Fruit fly (Drosophila melanogaster): Measurements from ENCODE around the gene Taf4.

The Taf4 gene

dm6 chr3L:16128481-16128972 is 15.5 kb downstream of the Taf4 start, which contains the start of gene Pgm1 (continued):
- peak; percentile 74 for TF ChIP-seq CG18764 (GFP tag; optimal IDR thresholded peaks at IDR 0.05)
- TF ChIP-seq BEAF-32 (GFP tag; optimal IDR thresholded peaks at IDR 0.05), result no peak
- TF ChIP-seq CG3838 (GFP tag; optimal IDR thresholded peaks at IDR 0.05), result peak; percentile 55
- peak; percentile 37 for TF ChIP-seq CG8359 (GFP tag; optimal IDR thresholded peaks at IDR 0.05; ENCODE audit: borderline replicate concordance)
- no peak for TF ChIP-seq gem (tag; optimal IDR thresholded peaks at IDR 0.05)
- TF ChIP-seq CG16779 (GFP tag; IDR thresholded peaks at IDR 0.05), result peak; percentile 74
- peak; percentile 76 for TF ChIP-seq CG9727 (GFP tag; optimal IDR thresholded peaks at IDR 0.05)
- peak; percentile 79 for TF ChIP-seq CG8924 (tag; optimal IDR thresholded peaks at IDR 0.05)
- peak; percentile 52 for TF ChIP-seq Dbx (GFP tag; IDR thresholded peaks at IDR 0.05)
- peak; percentile 58 for TF ChIP-seq CG33557 (GFP tag; optimal IDR thresholded peaks at IDR 0.05)
- peak; percentile 90 for TF ChIP-seq zfh2 (GFP tag; optimal IDR thresholded peaks at IDR 0.05)
- TF ChIP-seq CG15073 (GFP tag; optimal IDR thresholded peaks at IDR 0.05), result no peak
- no peak for TF ChIP-seq caup (GFP tag; optimal IDR thresholded peaks at IDR 0.05; ENCODE audit: severe bottlenecking)
- peak; percentile 81 for TF ChIP-seq CG12236 (GFP tag; optimal IDR thresholded peaks at IDR 0.05)
- TF ChIP-seq Hand (GFP tag; optimal IDR thresholded peaks at IDR 0.05), result peak; percentile 77
- peak; percentile 90 for TF ChIP-seq ind (GFP tag; optimal IDR thresholded peaks at IDR 0.05)
- peak in 1 of 3 experiments; percentile 46 for TF ChIP-seq lola (GFP tag; optimal IDR thresholded peaks at IDR 0.05)
- peak; percentile 68 for TF ChIP-seq Ada2b (GFP tag; IDR thresholded peaks at IDR 0.05)
- peak; percentile 98 for TF ChIP-seq Med (GFP tag)
- peak; percentile 85 for TF ChIP-seq Oli (tag; optimal IDR thresholded peaks at IDR 0.05)
- peak; percentile 90 for TF ChIP-seq NK7.1 (GFP tag; optimal IDR thresholded peaks at IDR 0.05)
- peak; percentile 69 for TF ChIP-seq dmrt11E (tag; optimal IDR thresholded peaks at IDR 0.05)
- peak; percentile 51 for TF ChIP-seq Sox100B (GFP tag; optimal IDR thresholded peaks at IDR 0.05)
- peak; percentile 67 for TF ChIP-seq corto (GFP tag; optimal IDR thresholded peaks at IDR 0.05)
- peak; percentile 70 for TF ChIP-seq Hmx (GFP tag; optimal IDR thresholded peaks at IDR 0.05)
- TF ChIP-seq HHEX (GFP tag; optimal IDR thresholded peaks at IDR 0.05), result peak; percentile 84
- peak; percentile 86 for TF ChIP-seq Xbp1 (GFP tag; optimal IDR thresholded peaks at IDR 0.05)
- no peak for TF ChIP-seq Dfd (GFP tag; optimal IDR thresholded peaks at IDR 0.05)
- TF ChIP-seq crol (GFP tag; IDR thresholded peaks at IDR 0.05), result no peak
- peak; percentile 85 for TF ChIP-seq Hmr (GFP tag; optimal IDR thresholded peaks at IDR 0.05)
- TF ChIP-seq CG1233 (GFP tag; optimal IDR thresholded peaks at IDR 0.05), result peak; percentile 49
- TF ChIP-seq mirr (GFP tag; optimal IDR thresholded peaks at IDR 0.05), result peak; percentile 97
- peak; percentile 64 for TF ChIP-seq CG8388 (GFP tag; optimal IDR thresholded peaks at IDR 0.05)
- TF ChIP-seq fru (optimal IDR thresholded peaks at IDR 0.05), result no peak
- peak; percentile 89 for TF ChIP-seq luna (GFP tag; optimal IDR thresholded peaks at IDR 0.05)
- peak; percentile 46 for TF ChIP-seq CG32767 (GFP tag; IDR thresholded peaks at IDR 0.05)
- TF ChIP-seq Dp (GFP tag; optimal IDR thresholded peaks at IDR 0.05), result no peak
- TF ChIP-seq onecut (GFP tag; IDR thresholded peaks at IDR 0.05), result peak; percentile 57; the same call in 1 of the 2 replicates
- peak; percentile 74 for TF ChIP-seq E2f1 (GFP tag; IDR thresholded peaks at IDR 0.05)
- TF ChIP-seq CG10147 (GFP tag; optimal IDR thresholded peaks at IDR 0.05), result peak; percentile 79
- peak; percentile 89 for TF ChIP-seq CrebB (tag; optimal IDR thresholded peaks at IDR 0.05)
- TF ChIP-seq CG10979 (tag; optimal IDR thresholded peaks at IDR 0.05), result peak; percentile 79
- TF ChIP-seq CG11085 (GFP tag; IDR thresholded peaks at IDR 0.05), result peak; percentile 67
- TF ChIP-seq D19B (GFP tag; optimal IDR thresholded peaks at IDR 0.05), result peak; percentile 74
- peak; percentile 84 for TF ChIP-seq Meics (GFP tag; optimal IDR thresholded peaks at IDR 0.05)
- TF ChIP-seq unpg (GFP tag; optimal IDR thresholded peaks at IDR 0.05), result no peak
- peak; percentile 86 for TF ChIP-seq pum (GFP tag; optimal IDR thresholded peaks at IDR 0.05)
- TF ChIP-seq dm (GFP tag; optimal IDR thresholded peaks at IDR 0.05), result peak; percentile 77
- peak; percentile 69 for TF ChIP-seq Max (GFP tag; optimal IDR thresholded peaks at IDR 0.05)
- peak; percentile 72 for TF ChIP-seq CG31365 (tag; optimal IDR thresholded peaks at IDR 0.05)

Measured in whole organism, embryonic.